Fruit fly (Drosophila melanogaster): ENCODE data around the gene Taf12.

DNA sequence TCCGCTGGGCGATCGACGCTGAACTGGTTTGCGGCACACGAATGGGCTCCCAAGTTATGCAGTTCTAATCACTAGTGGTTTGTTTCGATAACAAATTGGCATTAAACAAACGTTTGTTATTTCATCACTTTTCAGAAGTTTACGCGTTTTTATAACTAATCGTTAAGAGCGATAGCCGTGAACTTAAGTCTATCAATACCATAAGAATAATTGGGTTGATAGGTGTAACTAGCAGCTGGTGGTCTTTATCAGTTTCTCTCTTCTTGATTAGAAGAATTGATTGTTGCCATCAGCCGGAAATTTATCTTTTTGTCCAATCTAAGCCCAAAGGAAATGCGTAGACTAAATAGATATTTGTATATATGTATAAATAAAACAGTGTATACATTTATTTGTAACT is 4.8 kb upstream of the Taf12 start, which contains the start of gene CG6830:
- no peak for TF ChIP-seq ATbp (GFP tag; optimal IDR thresholded peaks at IDR 0.05)
- TF ChIP-seq ttk (GFP tag; IDR thresholded peaks at IDR 0.05): no peak
- TF ChIP-seq otp (GFP tag; IDR thresholded peaks at IDR 0.05): no peak
- TF ChIP-seq Optix (GFP tag; IDR thresholded peaks at IDR 0.05): no peak
- TF ChIP-seq ERR (GFP tag; optimal IDR thresholded peaks at IDR 0.05): no peak

Data from whole organism, embryonic.